Fruit fly (Drosophila melanogaster): ENCODE measurements around the gene Smyd4-2.

DNA sequence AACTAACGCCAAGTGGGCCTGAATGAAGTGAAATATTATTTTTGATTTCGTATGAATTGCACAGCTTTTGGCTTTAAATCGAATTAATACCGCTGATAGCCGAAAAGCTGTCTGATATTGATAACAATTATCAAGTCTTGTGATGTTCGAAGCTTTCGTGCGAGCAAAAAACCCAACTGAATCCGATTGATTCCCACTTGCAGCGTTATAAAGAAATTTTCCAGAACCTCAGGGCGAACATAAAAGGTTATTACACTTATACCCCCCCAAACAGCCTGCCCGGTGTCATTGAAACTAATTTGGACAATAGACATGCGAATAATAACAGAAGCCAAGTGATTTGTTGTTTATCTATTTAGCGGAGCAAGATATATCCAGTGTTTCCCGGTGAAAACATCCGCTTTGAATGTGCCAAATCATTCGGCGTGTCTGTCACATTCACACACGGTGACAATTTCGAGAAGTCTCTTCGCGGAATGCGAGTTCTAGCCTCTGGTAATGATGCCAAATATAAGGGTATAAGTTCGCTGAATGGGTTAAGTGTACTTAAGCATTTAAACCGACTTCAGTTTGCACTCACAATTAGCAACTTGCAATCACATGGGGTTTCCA, 4.3 kb upstream of the Smyd4-2 start:
- TF ChIP-seq CG8478 (optimal IDR thresholded peaks at IDR 0.05), result no peak
- TF ChIP-seq CTCF (optimal IDR thresholded peaks at IDR 0.05), result no peak
